Worm (Caenorhabditis elegans): ENCODE measurements around the gene Y34F4.3.

Y34F4.3 gene

ce11 chrIII:991581-991980 is 24.4 kb downstream of the Y34F4.3 start, which contains the start of gene trp-2:
Gene trp-2 (plus strand): TSS chrIII:991881.
- TF ChIP-seq dpl-1 (GFP tag; optimal IDR thresholded peaks at IDR 0.05) = no peak
- TF ChIP-seq rnt-1 (tag; optimal IDR thresholded peaks at IDR 0.05) = no peak
- TF ChIP-seq snu-23 (GFP tag; optimal IDR thresholded peaks at IDR 0.05) = no peak
- no peak for TF ChIP-seq Y116A8C.19 (tag; optimal IDR thresholded peaks at IDR 0.05; ENCODE audit: borderline replicate concordance)
- TF ChIP-seq nhr-19 (GFP tag; conservative IDR thresholded peaks at IDR 0.05) = no peak
- no peak for TF ChIP-seq nhr-237 (tag; optimal IDR thresholded peaks at IDR 0.05)
- no peak for TF ChIP-seq lin-15B (tag; optimal IDR thresholded peaks at IDR 0.05)
- no peak for TF ChIP-seq ets-5 (GFP tag; IDR thresholded peaks at IDR 0.05)
- TF ChIP-seq lin-13 (GFP tag; optimal IDR thresholded peaks at IDR 0.05) = no peak
- TF ChIP-seq ceh-88 (GFP tag; IDR thresholded peaks at IDR 0.05) = no peak
- TF ChIP-seq tlp-1 (tag; optimal IDR thresholded peaks at IDR 0.05) = no peak
- TF ChIP-seq hlh-4 (tag; optimal IDR thresholded peaks at IDR 0.05) = no peak
- no peak for TF ChIP-seq jun-1 (tag; optimal IDR thresholded peaks at IDR 0.05)
- no peak for TF ChIP-seq aha-1 (tag; optimal IDR thresholded peaks at IDR 0.05)
- no peak for TF ChIP-seq egl-13 (tag; optimal IDR thresholded peaks at IDR 0.05)

- TF ChIP-seq fkh-10 (GFP tag; optimal IDR thresholded peaks at IDR 0.05) = peak; percentile 68
- TF ChIP-seq dpl-1 (GFP tag; optimal IDR thresholded peaks at IDR 0.05) = peak in 1 of 3 experiments; percentile 5
- peak; percentile 72 for TF ChIP-seq lin-14 (GFP tag; optimal IDR thresholded peaks at IDR 0.05)
- TF ChIP-seq ces-1 (GFP tag; optimal IDR thresholded peaks at IDR 0.05) = peak; percentile 79
- no peak for TF ChIP-seq grh-1 (GFP tag; IDR thresholded peaks at IDR 0.05)
These were observed 26.4 kb downstream of the Y34F4.3 start for ce11 chrIII:989558-989957.

ce11 chrIII:982961-983360 is 33.0 kb downstream of the Y34F4.3 start, which contains the start of gene tbc-10:
Gene tbc-10 (plus strand): TSS chrIII:983261.
- TF ChIP-seq nhr-84 (tag; optimal IDR thresholded peaks at IDR 0.05) = no peak

ce11 chrIII:981960-982359 is 34.0 kb downstream of the Y34F4.3 start:
- TF ChIP-seq lin-39 (tag; optimal IDR thresholded peaks at IDR 0.05) = no peak
- peak; percentile 20 for TF ChIP-seq nhr-20 (tag; optimal IDR thresholded peaks at IDR 0.05)
- no peak for TF ChIP-seq nhr-47 (tag; optimal IDR thresholded peaks at IDR 0.05)
- peak; percentile 0 to 3 (median 2) for TF ChIP-seq dpl-1 (GFP tag; optimal IDR thresholded peaks at IDR 0.05)
- TF ChIP-seq swsn-7 (tag; optimal IDR thresholded peaks at IDR 0.05) = peak; percentile 26
- peak; percentile 16 for TF ChIP-seq C16A3.4 (tag; optimal IDR thresholded peaks at IDR 0.05)
- no peak for TF ChIP-seq ceh-90 (tag; optimal IDR thresholded peaks at IDR 0.05)
- TF ChIP-seq skn-1 (tag; optimal IDR thresholded peaks at IDR 0.05) = no peak
- TF ChIP-seq ceh-82 (tag; optimal IDR thresholded peaks at IDR 0.05) = peak; percentile 13 to 68 (median 40)
- TF ChIP-seq nhr-76 (tag; optimal IDR thresholded peaks at IDR 0.05) = no peak
- TF ChIP-seq nhr-237 (tag; optimal IDR thresholded peaks at IDR 0.05) = no peak
- peak; percentile 27 for TF ChIP-seq irx-1 (tag; optimal IDR thresholded peaks at IDR 0.05)
- no peak for TF ChIP-seq efl-3 (GFP tag; optimal IDR thresholded peaks at IDR 0.05)
- TF ChIP-seq elt-3 (tag; optimal IDR thresholded peaks at IDR 0.05) = peak in 2 of 6 experiments; percentile 4 to 47
- TF ChIP-seq lin-35 (GFP tag; optimal IDR thresholded peaks at IDR 0.05) = peak; percentile 19 to 61
- TF ChIP-seq dsc-1 (tag; optimal IDR thresholded peaks at IDR 0.05) = peak; percentile 7
- peak; percentile 62 for TF ChIP-seq snu-23 (GFP tag; optimal IDR thresholded peaks at IDR 0.05)
- TF ChIP-seq F16B12.6 (tag; optimal IDR thresholded peaks at IDR 0.05) = peak; percentile 21
- peak; percentile 23 for TF ChIP-seq tbx-2 (tag; optimal IDR thresholded peaks at IDR 0.05)
- peak; percentile 58 to 62 for TF ChIP-seq efl-1 (optimal IDR thresholded peaks at IDR 0.05)
- peak; percentile 40 to 50 for TF ChIP-seq efl-1 (GFP tag; optimal IDR thresholded peaks at IDR 0.05 in 1 of 2)
- no peak for TF ChIP-seq ceh-63 (GFP tag; optimal IDR thresholded peaks at IDR 0.05)
- peak; percentile 60 for TF ChIP-seq rnt-1 (tag; optimal IDR thresholded peaks at IDR 0.05)
- peak; percentile 8 for TF ChIP-seq xbp-1 (tag; optimal IDR thresholded peaks at IDR 0.05)
- TF ChIP-seq unc-30 (tag; optimal IDR thresholded peaks at IDR 0.05) = no peak
- TF ChIP-seq nhr-28 (tag; optimal IDR thresholded peaks at IDR 0.05) = no peak
- TF ChIP-seq sup-37 (GFP tag; optimal IDR thresholded peaks at IDR 0.05) = no peak
- TF ChIP-seq nhr-90 (tag; optimal IDR thresholded peaks at IDR 0.05; ENCODE audit: poor library complexity) = no peak
- TF ChIP-seq mdl-1 (tag; optimal IDR thresholded peaks at IDR 0.05) = peak in 1 of 2 experiments; percentile 15
- peak; percentile 79 for TF ChIP-seq lin-14 (GFP tag; optimal IDR thresholded peaks at IDR 0.05)
- peak in 1 of 2 experiments; percentile 4 for TF ChIP-seq egl-27 (tag; optimal IDR thresholded peaks at IDR 0.05)
- TF ChIP-seq fos-1 (tag; optimal IDR thresholded peaks at IDR 0.05) = no peak
- TF ChIP-seq nhr-19 (GFP tag; conservative IDR thresholded peaks at IDR 0.05) = peak; percentile 11; the same call in 1 of the 2 replicates

Measured in whole organism, L1 larva.